Worm (Caenorhabditis elegans) whole organism, midembryonic: ENCODE measurements around the gene K04G7.1.

ENCODE experiments used
- T22C8.4 ChIP-seq: fragments of 200-800 bp; sonication (Bioruptor generic); IDR thresholded peaks from 2 replicates; pipeline ENCODE4 v1.3.6; 2022; ENCODE audit warnings: missing genetic modification characterization, missing compliant biosample characterization
- cog-1 ChIP-seq: sonication (generic microtip); optimal IDR thresholded peaks from 2 replicates; lab custom pipeline; 2016; ENCODE audit warnings: missing genetic modification characterization, missing compliant biosample characterization
- flt-1 ChIP-seq: fragments of 200-800 bp; sonication (Bioruptor generic); IDR thresholded peaks from 2 replicates; pipeline ENCODE4 v1.3.6; 2022; ENCODE audit warnings: missing genetic modification characterization, missing compliant biosample characterization
- klf-2 ChIP-seq: fragments of 200-800 bp; sonication (Bioruptor generic); conservative IDR thresholded peaks from 2 replicates; pipeline ENCODE4 v1.3.6; 2022; ENCODE audit warnings: missing genetic modification reagents, missing genetic modification characterization, missing compliant biosample characterization
- med-1 ChIP-seq: sonication (generic microtip); optimal IDR thresholded peaks from 2 replicates; lab custom pipeline; 2017; ENCODE audit warnings: missing genetic modification characterization, mild to moderate bottlenecking, missing compliant biosample characterization, antibody characterized with exemption, missing genetic modification reagents; ENCODE audit not compliant: insufficient read depth
- ref-1 ChIP-seq: fragments of 200-800 bp; sonication (Bioruptor generic); conservative IDR thresholded peaks from 2 replicates; pipeline ENCODE4 v1.3.6; 2022; ENCODE audit warnings: missing genetic modification reagents, missing genetic modification characterization, missing compliant biosample characterization
- tab-1 ChIP-seq: fragments of 200-800 bp; sonication (Bioruptor generic); IDR thresholded peaks from 2 replicates; pipeline ENCODE4 v1.3.6; 2022; ENCODE audit warnings: missing genetic modification characterization, missing compliant biosample characterization
- ztf-23 ChIP-seq: fragments of 200-800 bp; sonication (Bioruptor generic); IDR thresholded peaks from 2 replicates; pipeline ENCODE4 v1.3.6; 2022; ENCODE audit warnings: missing genetic modification reagents, missing genetic modification characterization, missing compliant biosample characterization
- ztf-29 ChIP-seq: fragments of 200-800 bp; sonication (Bioruptor generic); IDR thresholded peaks from 2 replicates; pipeline ENCODE4 v1.3.6; 2022; ENCODE audit warnings: missing genetic modification reagents, missing genetic modification characterization, missing compliant biosample characterization

ce11 chrIII:7184022-7184421 lies 21.5 kb downstream of the K04G7.1 start, which contains the start of gene yju-2:
- TF ChIP-seq T22C8.4 (no peak), ztf-23 (GFP tag; lab: Robert Waterston, UW) (no peak), flt-1 (GFP tag; lab: Robert Waterston, UW) (no peak), ztf-29 (GFP tag; lab: Robert Waterston, UW) (no peak), med-1 (GFP tag; lab: Kevin White, UChicago) (no peak), ref-1 (GFP tag; lab: Robert Waterston, UW) (no peak), cog-1 (no peak), klf-2 (GFP tag; lab: Robert Waterston, UW) (no peak), tab-1 (GFP tag; lab: Robert Waterston, UW) (no peak)
